Fruit fly (Drosophila melanogaster) whole organism, embryonic: ENCODE results near the gene Ugt316A1.
A peak's percentile ranks its signal among the peaks of the same experiment; 100 is the strongest.

Experiments used
- BtbVII ChIP-seq: fragments of 200-800 bp; sonication (Bioruptor generic); optimal IDR thresholded peaks from 3 replicates; lab custom pipeline; 2017; ENCODE audit warnings: missing biosample characterization, mild to moderate bottlenecking, missing genetic modification characterization
- Bteb2 ChIP-seq: fragments of 200-800 bp; sonication (Bioruptor generic); optimal IDR thresholded peaks from 2 replicates; lab custom pipeline; 2016; ENCODE audit warnings: missing biosample characterization, missing genetic modification characterization
- CG10147 ChIP-seq: fragments of 200-800 bp; sonication (Bioruptor generic); optimal IDR thresholded peaks from 2 replicates; lab custom pipeline; 2019; ENCODE audit warnings: missing biosample characterization, mild to moderate bottlenecking, missing genetic modification characterization, moderate library complexity
- CG10267 ChIP-seq: fragments of 200-800 bp; sonication (Bioruptor generic); optimal IDR thresholded peaks from 2 replicates; lab custom pipeline; 2018; ENCODE audit warnings: missing biosample characterization, mild to moderate bottlenecking, missing genetic modification characterization, moderate library complexity
- CG10274 ChIP-seq: fragments of 200-800 bp; sonication (Bioruptor generic); optimal IDR thresholded peaks from 3 replicates; lab custom pipeline; 2017; ENCODE audit warnings: missing biosample characterization, mild to moderate bottlenecking, missing genetic modification characterization
- CG10366 ChIP-seq: fragments of 200-800 bp; sonication (Bioruptor generic); IDR thresholded peaks from 2 replicates; pipeline ENCODE4 v1.3.6; 2022; ENCODE audit warnings: missing biosample characterization, missing genetic modification characterization
- CG10654 ChIP-seq: fragments of 200-800 bp; sonication (Bioruptor generic); optimal IDR thresholded peaks from 2 replicates; lab custom pipeline; 2016; ENCODE audit warnings: missing biosample characterization, missing genetic modification characterization
- CG11504 ChIP-seq: fragments of 200-800 bp; sonication (Bioruptor generic); optimal IDR thresholded peaks from 3 replicates; lab custom pipeline; 2019; ENCODE audit warnings: missing biosample characterization, mild to moderate bottlenecking, missing genetic modification characterization, moderate library complexity
- CG12155 ChIP-seq: fragments of 200-800 bp; sonication (Bioruptor generic); optimal IDR thresholded peaks from 3 replicates; lab custom pipeline; 2016; ENCODE audit warnings: missing biosample characterization, missing genetic modification characterization
- CG13287 ChIP-seq: fragments of 200-800 bp; sonication (Bioruptor generic); IDR thresholded peaks from 2 replicates; pipeline ENCODE4 v1.3.6; 2022; ENCODE audit warnings: missing biosample characterization, missing genetic modification characterization; ENCODE audit not compliant: partially characterized antibody
- CG13424 ChIP-seq: fragments of 200-800 bp; sonication (Bioruptor generic); optimal IDR thresholded peaks from 2 replicates; lab custom pipeline; 2019; ENCODE audit warnings: missing biosample characterization, mild to moderate bottlenecking, missing genetic modification characterization, moderate library complexity
- CG15269 ChIP-seq: fragments of 200-800 bp; sonication (Bioruptor generic); optimal IDR thresholded peaks from 2 replicates; lab custom pipeline; 2018; ENCODE audit warnings: missing biosample characterization, mild to moderate bottlenecking, missing genetic modification characterization, moderate library complexity
- CG17912 ChIP-seq: fragments of 200-800 bp; sonication (Bioruptor generic); optimal IDR thresholded peaks from 2 replicates; lab custom pipeline; 2018; ENCODE audit warnings: missing biosample characterization, mild to moderate bottlenecking, missing genetic modification characterization
- CG18599 ChIP-seq: fragments of 200-800 bp; sonication (Bioruptor generic); optimal IDR thresholded peaks from 3 replicates; lab custom pipeline; 2017; ENCODE audit warnings: missing biosample characterization, missing genetic modification characterization, mild to moderate bottlenecking, moderate library complexity, missing genetic modification reagents
- CG31365 ChIP-seq: fragments of 200-800 bp; sonication (Bioruptor generic); optimal IDR thresholded peaks from 2 replicates; lab custom pipeline; 2018; ENCODE audit warnings: missing biosample characterization, mild to moderate bottlenecking, missing genetic modification characterization
- CG32532 ChIP-seq: fragments of 200-800 bp; sonication (Bioruptor generic); IDR thresholded peaks from 2 replicates; pipeline ENCODE4 v1.3.6; 2022; ENCODE audit warnings: missing biosample characterization, missing genetic modification characterization
- CG3281 ChIP-seq: fragments of 200-800 bp; sonication (Bioruptor generic); optimal IDR thresholded peaks from 3 replicates; lab custom pipeline; 2017; ENCODE audit warnings: missing biosample characterization, mild to moderate bottlenecking, missing genetic modification characterization
- CG34376 ChIP-seq: fragments of 200-800 bp; sonication (Bioruptor generic); optimal IDR thresholded peaks from 2 replicates; lab custom pipeline; 2018; ENCODE audit warnings: missing biosample characterization, mild to moderate bottlenecking, missing genetic modification characterization
- CG43689 ChIP-seq: fragments of 200-800 bp; sonication (Bioruptor generic); IDR thresholded peaks from 2 replicates; pipeline ENCODE4 v1.3.6; 2022; ENCODE audit warnings: missing biosample characterization, missing genetic modification characterization
- CG4617 ChIP-seq: fragments of 200-800 bp; sonication (Bioruptor generic); optimal IDR thresholded peaks from 3 replicates; lab custom pipeline; 2016; ENCODE audit warnings: missing biosample characterization, missing genetic modification characterization, borderline replicate concordance
- CG6813 ChIP-seq: fragments of 200-800 bp; sonication (Bioruptor generic); optimal IDR thresholded peaks from 2 replicates; lab custom pipeline; 2017; ENCODE audit warnings: missing biosample characterization, missing genetic modification characterization, mild to moderate bottlenecking, moderate library complexity, missing genetic modification reagents
- D19A ChIP-seq: fragments of 200-800 bp; optimal IDR thresholded peaks from 3 replicates; lab custom pipeline; 2019; ENCODE audit warnings: missing biosample characterization, mild to moderate bottlenecking, missing genetic modification characterization, moderate library complexity
- Dek ChIP-seq: fragments of 200-800 bp; sonication (Bioruptor generic); optimal IDR thresholded peaks from 3 replicates; lab custom pipeline; 2019; ENCODE audit warnings: missing biosample characterization, mild to moderate bottlenecking, missing genetic modification characterization, moderate library complexity
- E2f2 ChIP-seq: fragments of 200-800 bp; sonication (Bioruptor generic); IDR thresholded peaks from 2 replicates; pipeline ENCODE4 v1.3.6; 2022; ENCODE audit warnings: missing biosample characterization, missing genetic modification characterization
- Hand ChIP-seq: fragments of 200-800 bp; sonication (Bioruptor generic); optimal IDR thresholded peaks from 2 replicates; lab custom pipeline; 2017; ENCODE audit warnings: mild to moderate bottlenecking, missing biosample characterization, missing genetic modification reagents, missing genetic modification characterization
- Med ChIP-seq: fragments of 200-800 bp; sonication (Bioruptor generic); peaks from one replicate; lab custom pipeline; 2016; ENCODE audit warnings: missing biosample characterization, missing genetic modification characterization, mild to moderate bottlenecking, inconsistent platforms, moderate library complexity
- Taf1 ChIP-seq: fragments of 200-800 bp; sonication (Bioruptor generic); IDR thresholded peaks from 2 replicates; pipeline ENCODE4 v1.3.6; 2022; ENCODE audit warnings: missing biosample characterization, missing genetic modification characterization
- ci ChIP-seq: fragments of 200-800 bp; sonication (Bioruptor generic); IDR thresholded peaks from 3 replicates; pipeline ENCODE4 v1.3.6; 2022; ENCODE audit warnings: missing biosample characterization, missing genetic modification characterization
- kni ChIP-seq: fragments of 200-800 bp; sonication (Bioruptor generic); optimal IDR thresholded peaks from 3 replicates; lab custom pipeline; 2017; ENCODE audit warnings: mild to moderate bottlenecking, missing biosample characterization, missing genetic modification reagents, missing genetic modification characterization
- lilli ChIP-seq: fragments of 200-800 bp; sonication (Bioruptor generic); optimal IDR thresholded peaks from 3 replicates; lab custom pipeline; 2016; ENCODE audit warnings: missing biosample characterization, missing genetic modification characterization
- nmo ChIP-seq: fragments of 200-800 bp; sonication (Bioruptor generic); optimal IDR thresholded peaks from 2 replicates; lab custom pipeline; 2018; ENCODE audit warnings: missing biosample characterization, mild to moderate bottlenecking, missing genetic modification characterization, moderate library complexity
- otp ChIP-seq: fragments of 200-800 bp; sonication (Bioruptor generic); IDR thresholded peaks from 3 replicates; pipeline ENCODE4, ENCODE4 v1.3.6; 2022; ENCODE audit warnings: missing biosample characterization, missing genetic modification characterization
- pho ChIP-seq: fragments of 200-800 bp; sonication (Bioruptor generic); optimal IDR thresholded peaks from 2 replicates; lab custom pipeline; 2016; ENCODE audit warnings: missing biosample characterization, missing genetic modification characterization
- phol ChIP-seq: fragments of 200-800 bp; sonication (Bioruptor generic); optimal IDR thresholded peaks from 3 replicates; lab custom pipeline; 2018; ENCODE audit warnings: missing biosample characterization, mild to moderate bottlenecking, missing genetic modification characterization, moderate library complexity
- row ChIP-seq: fragments of 200-800 bp; sonication (Bioruptor generic); IDR thresholded peaks from 3 replicates; pipeline ENCODE4 v1.3.6; 2022; ENCODE audit warnings: missing biosample characterization, missing genetic modification characterization
- tin ChIP-seq: fragments of 200-800 bp; sonication (Bioruptor generic); optimal IDR thresholded peaks from 3 replicates; lab custom pipeline; 2016; ENCODE audit warnings: missing biosample characterization, missing genetic modification characterization
- toy ChIP-seq: fragments of 200-800 bp; sonication (Bioruptor generic); IDR thresholded peaks from 2 replicates; pipeline ENCODE4 v1.3.6; 2022; ENCODE audit warnings: missing biosample characterization, missing genetic modification characterization
- vnd ChIP-seq: fragments of 200-800 bp; sonication (Bioruptor generic); IDR thresholded peaks from 3 replicates; pipeline ENCODE4 v1.3.6; 2022; ENCODE audit warnings: missing biosample characterization, missing genetic modification characterization; ENCODE audit not compliant: partially characterized antibody

The Ugt316A1 gene

dm6 chr3L:19016133-19016804 lies 46.3 kb downstream of the Ugt316A1 start (continued):
- peak; percentile 21 for TF ChIP-seq tin (GFP tag; lab: Kevin White, UChicago)
- TF ChIP-seq Dek (tag; lab: Kevin White, UChicago): peak; percentile 1
- TF ChIP-seq CG10147 (GFP tag; lab: Kevin White, UChicago): peak; percentile 42
- TF ChIP-seq CG11504: peak; percentile 59
- no peak for TF ChIP-seq CG13287
- peak; percentile 12; the same call in 1 of the 2 replicates for TF ChIP-seq CG10366 (GFP tag; lab: Robert Waterston, UW)
- TF ChIP-seq CG10274: peak; percentile 29
- no peak for TF ChIP-seq otp (GFP tag; lab: Robert Waterston, UW)
- no peak; the same call in 1 of the 2 replicates for TF ChIP-seq CG43689
- TF ChIP-seq ci (GFP tag; lab: Robert Waterston, UW): 0 out of 3 replicates have a peak, but pooled peaks have one; percentile 18
- peak; percentile 35 for TF ChIP-seq Bteb2 (GFP tag; lab: Kevin White, UChicago)
- no peak for TF ChIP-seq CG4617 (GFP tag; lab: Kevin White, UChicago)
- 0 out of 2 replicates have a peak, but pooled peaks have one; percentile 39 for TF ChIP-seq CG32532 (GFP tag; lab: Robert Waterston, UW)
- no peak for TF ChIP-seq pho
- no peak for TF ChIP-seq CG34376
- TF ChIP-seq Hand: no peak
- TF ChIP-seq kni (GFP tag; lab: Kevin White, UChicago): peak; percentile 87
- no peak for TF ChIP-seq CG10654 (GFP tag; lab: Kevin White, UChicago)
- TF ChIP-seq CG13424: peak; percentile 55
- no peak for TF ChIP-seq vnd (GFP tag; lab: Robert Waterston, UW)
- peak; percentile 25; the same call in 1 of the 2 replicates for TF ChIP-seq E2f2 (GFP tag; lab: Robert Waterston, UW)
- TF ChIP-seq D19A (tag; lab: Kevin White, UChicago): peak; percentile 88
- peak; percentile 38 for TF ChIP-seq CG12155 (GFP tag; lab: Kevin White, UChicago)
- TF ChIP-seq row (GFP tag; lab: Robert Waterston, UW): peak; percentile 73
- peak; percentile 6 for TF ChIP-seq phol (tag; lab: Kevin White, UChicago)
- TF ChIP-seq CG3281 (GFP tag; lab: Kevin White, UChicago): peak; percentile 50
- no peak for TF ChIP-seq CG6813 (GFP tag; lab: Kevin White, UChicago)
- TF ChIP-seq toy: no peak
- peak; percentile 22 for TF ChIP-seq CG10267 (tag; lab: Kevin White, UChicago)
- peak; percentile 51 for TF ChIP-seq lilli (GFP tag; lab: Kevin White, UChicago)
- peak; percentile 18 for TF ChIP-seq CG18599 (GFP tag; lab: Kevin White, UChicago)
- 0 out of 2 replicates have a peak, but pooled peaks have one; percentile 21 for TF ChIP-seq Taf1 (GFP tag; lab: Robert Waterston, UW)
- TF ChIP-seq CG17912 (GFP tag; lab: Kevin White, UChicago): no peak
- TF ChIP-seq nmo (GFP tag; lab: Kevin White, UChicago): peak; percentile 36
- TF ChIP-seq BtbVII (GFP tag; lab: Kevin White, UChicago): peak; percentile 35
- TF ChIP-seq CG15269: peak; percentile 18
- no peak for TF ChIP-seq CG31365 (tag; lab: Kevin White, UChicago)
- TF ChIP-seq Med (GFP tag; lab: Kevin White, UChicago): peak; percentile 85
